Worm (Caenorhabditis elegans) whole organism, L3 larva: Measurements from ENCODE around the gene T24G10.2.

Experiments used
- R02D3.7 ChIP-seq: fragments of 150-350 bp; optimal IDR thresholded peaks from 2 replicates; lab custom pipeline; 2014; ENCODE audit warnings: missing biosample characterization, missing genetic modification characterization
- ZK546.5 ChIP-seq: sonication (generic microtip); optimal IDR thresholded peaks from 2 replicates; lab custom pipeline; 2017; ENCODE audit warnings: missing biosample characterization, missing genetic modification characterization
- aly-2 ChIP-seq: fragments of 150-350 bp; optimal IDR thresholded peaks from 2 replicates; lab custom pipeline; 2014; ENCODE audit warnings: missing biosample characterization, missing genetic modification characterization
- ama-1 ChIP-seq: fragments of 150-350 bp; optimal IDR thresholded peaks from 2 replicates; lab custom pipeline; 2018
- ceh-28 ChIP-seq: fragments of 150-350 bp; optimal IDR thresholded peaks from 2 replicates; lab custom pipeline; 2014; ENCODE audit warnings: missing biosample characterization, missing genetic modification reagents, missing genetic modification characterization
- ceh-82 ChIP-seq: fragments of 150-350 bp; optimal IDR thresholded peaks from 2 replicates; lab custom pipeline; 2014; ENCODE audit warnings: missing biosample characterization, missing genetic modification characterization
- ceh-9 ChIP-seq: sonication (generic microtip); optimal IDR thresholded peaks from 2 replicates; lab custom pipeline; 2018; ENCODE audit warnings: missing biosample characterization, missing genetic modification characterization
- daf-12 ChIP-seq: fragments of 150-350 bp; optimal IDR thresholded peaks from 2 replicates; lab custom pipeline; 2014; ENCODE audit warnings: missing biosample characterization, missing genetic modification reagents, missing genetic modification characterization
- egl-5 ChIP-seq: fragments of 150-350 bp; optimal IDR thresholded peaks from 2 replicates; lab custom pipeline; 2017; ENCODE audit warnings: missing biosample characterization, missing genetic modification reagents, missing genetic modification characterization, inconsistent platforms
- elt-1 ChIP-seq: fragments of 150-350 bp; optimal IDR thresholded peaks from 2 replicates; lab custom pipeline; 2014; ENCODE audit warnings: missing biosample characterization, missing genetic modification characterization
- elt-2 ChIP-seq: sonication (generic microtip); optimal IDR thresholded peaks from 2 replicates; lab custom pipeline; 2016; ENCODE audit warnings: missing genetic modification reagents, mild to moderate bottlenecking, missing genetic modification characterization, missing compliant biosample characterization
- elt-3 ChIP-seq, 3 experiments: fragments of 150-350 bp in 1 of 3; sonication (generic microtip) in 2 of 3; optimal IDR thresholded peaks; 2 replicates in 2 of 3; 4 replicates in 1 of 3; lab custom pipeline; 2014 to 2017; ENCODE audit warnings: missing biosample characterization in 3 of 3, missing genetic modification characterization in 3 of 3
- fkh-10 ChIP-seq: sonication (generic microtip); optimal IDR thresholded peaks from 2 replicates; lab custom pipeline; 2017; ENCODE audit warnings: missing biosample characterization, missing genetic modification reagents, missing genetic modification characterization
- fkh-2 ChIP-seq: fragments of 150-350 bp; optimal IDR thresholded peaks from 2 replicates; lab custom pipeline; 2014; ENCODE audit warnings: missing biosample characterization, missing genetic modification reagents, missing genetic modification characterization
- fos-1 ChIP-seq: fragments of 150-350 bp; optimal IDR thresholded peaks from 2 replicates; lab custom pipeline; 2014; ENCODE audit warnings: missing biosample characterization, missing genetic modification characterization
- hmg-11 ChIP-seq: sonication (generic microtip); optimal IDR thresholded peaks from 2 replicates; lab custom pipeline; 2016; ENCODE audit warnings: missing genetic modification characterization, missing compliant biosample characterization
- jun-1 ChIP-seq: fragments of 150-350 bp; optimal IDR thresholded peaks from 2 replicates; lab custom pipeline; 2014; ENCODE audit warnings: missing biosample characterization, missing genetic modification reagents, missing genetic modification characterization
- lin-15B ChIP-seq: fragments of 150-350 bp; optimal IDR thresholded peaks from 2 replicates; lab custom pipeline; 2014; ENCODE audit warnings: missing biosample characterization, missing genetic modification characterization
- lin-39 ChIP-seq: fragments of 150-350 bp; optimal IDR thresholded peaks from 2 replicates; lab custom pipeline; 2018; ENCODE audit warnings: missing biosample characterization, missing genetic modification reagents, missing genetic modification characterization
- lsy-12 ChIP-seq: sonication (generic microtip); optimal IDR thresholded peaks from 2 replicates; lab custom pipeline; 2016; ENCODE audit warnings: mild to moderate bottlenecking, missing genetic modification characterization, missing compliant biosample characterization
- mdl-1 ChIP-seq: fragments of 150-350 bp; optimal IDR thresholded peaks from 2 replicates; lab custom pipeline; 2014; ENCODE audit warnings: missing biosample characterization, missing genetic modification characterization
- nfya-1 ChIP-seq: sonication (generic microtip); optimal IDR thresholded peaks from 2 replicates; lab custom pipeline; 2017; ENCODE audit warnings: missing genetic modification characterization, mild to moderate bottlenecking, missing compliant biosample characterization, antibody characterized with exemption, moderate library complexity; ENCODE audit not compliant: insufficient read depth
- nhr-11 ChIP-seq: fragments of 150-350 bp; optimal IDR thresholded peaks from 2 replicates; lab custom pipeline; 2014; ENCODE audit warnings: missing biosample characterization, missing genetic modification characterization
- nhr-12 ChIP-seq: fragments of 150-350 bp; optimal IDR thresholded peaks from 2 replicates; lab custom pipeline; 2014; ENCODE audit warnings: missing biosample characterization, missing genetic modification characterization
- nhr-23 ChIP-seq: fragments of 150-350 bp; optimal IDR thresholded peaks from 2 replicates; lab custom pipeline; 2014; ENCODE audit warnings: missing biosample characterization, missing genetic modification reagents, missing genetic modification characterization
- nhr-237 ChIP-seq: fragments of 150-350 bp; optimal IDR thresholded peaks from 2 replicates; lab custom pipeline; 2014; ENCODE audit warnings: missing biosample characterization, missing genetic modification characterization
- nhr-25 ChIP-seq: sonication (generic microtip); optimal IDR thresholded peaks from 2 replicates; lab custom pipeline; 2017; ENCODE audit warnings: missing biosample characterization, missing genetic modification characterization
- nhr-43 ChIP-seq: sonication (generic microtip); optimal IDR thresholded peaks from 2 replicates; lab custom pipeline; 2016; ENCODE audit warnings: mild to moderate bottlenecking, missing genetic modification characterization, missing compliant biosample characterization; ENCODE audit not compliant: poor library complexity, severe bottlenecking
- nhr-67 ChIP-seq: fragments of 150-350 bp; optimal IDR thresholded peaks from 2 replicates; lab custom pipeline; 2014; ENCODE audit warnings: missing biosample characterization, missing genetic modification characterization
- nhr-77 ChIP-seq: fragments of 150-350 bp; optimal IDR thresholded peaks from 2 replicates; lab custom pipeline; 2014; ENCODE audit warnings: missing biosample characterization, missing genetic modification characterization
- pha-4 ChIP-seq: fragments of 150-350 bp; optimal IDR thresholded peaks from 2 replicates; lab custom pipeline; 2014; ENCODE audit warnings: missing biosample characterization, missing genetic modification reagents, missing genetic modification characterization
- skn-1 ChIP-seq: fragments of 150-350 bp; optimal IDR thresholded peaks from 2 replicates; lab custom pipeline; 2014; ENCODE audit warnings: missing biosample characterization, missing genetic modification characterization
- snpc-4 ChIP-seq: fragments of 150-350 bp; optimal IDR thresholded peaks from 2 replicates; lab custom pipeline; 2014; ENCODE audit warnings: missing biosample characterization, missing genetic modification characterization
- tbx-2 ChIP-seq: sonication (generic microtip); optimal IDR thresholded peaks from 2 replicates; lab custom pipeline; 2016; ENCODE audit warnings: mild to moderate bottlenecking, missing genetic modification characterization, missing compliant biosample characterization
- unc-62 ChIP-seq: fragments of 150-350 bp; sonication (generic microtip); optimal IDR thresholded peaks from 4 replicates; lab custom pipeline; 2014; ENCODE audit warnings: missing biosample characterization, missing genetic modification reagents, missing genetic modification characterization
- zag-1 ChIP-seq: fragments of 150-350 bp; optimal IDR thresholded peaks from 2 replicates; lab custom pipeline; 2014; ENCODE audit warnings: missing biosample characterization, missing genetic modification characterization
- ztf-11 ChIP-seq: fragments of 150-350 bp; optimal IDR thresholded peaks from 2 replicates; lab custom pipeline; 2014; ENCODE audit warnings: missing biosample characterization, missing genetic modification characterization
- ztf-4 ChIP-seq: fragments of 150-350 bp; optimal IDR thresholded peaks from 2 replicates; lab custom pipeline; 2014; ENCODE audit warnings: missing biosample characterization, missing genetic modification characterization

Gene T24G10.2

DNA sequence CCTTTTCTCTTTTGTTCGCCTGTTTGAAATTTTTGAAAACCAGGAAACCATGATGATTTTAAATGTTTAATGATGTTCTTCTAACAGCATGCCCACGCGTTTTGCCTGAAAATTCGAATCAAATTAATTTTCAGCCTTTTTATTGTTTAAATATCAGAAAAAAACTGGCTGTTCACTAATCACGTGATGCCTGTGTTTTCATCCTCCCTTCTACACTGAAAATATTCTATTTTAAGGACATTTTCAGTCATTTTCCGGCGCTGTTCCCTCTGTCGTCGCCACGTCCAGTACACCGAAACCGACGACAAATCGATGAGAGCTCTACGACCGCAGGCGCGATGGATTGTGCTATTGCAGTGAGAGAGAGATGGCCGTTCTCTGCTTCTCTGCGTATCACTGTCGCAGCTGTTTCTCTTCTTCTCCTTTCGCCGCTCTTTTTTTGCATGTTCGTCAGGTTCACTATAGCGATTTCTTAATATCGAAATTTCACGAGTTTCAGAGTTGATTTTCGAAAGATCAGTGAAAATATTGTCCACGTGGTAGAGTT is 7.3 kb upstream of the T24G10.2 start, which contains the start of gene F48E8.8:
Gene F48E8.8, minus strand, starts transcription at position 51 of the 547 bp plus-strand sequence.
- TF ChIP-seq daf-12 (tag; lab: Kevin White, UChicago) (no peak), aly-2 (tag; lab: Kevin White, UChicago) (no peak), nhr-25 (tag; lab: Kevin White, UChicago) (no peak), unc-62 (GFP tag; lab: Kevin White, UChicago) (no peak), lin-39 (tag; lab: Kevin White, UChicago) (peak; percentile 80), nhr-77 (tag; lab: Kevin White, UChicago) (no peak), elt-3 (tag; optimal IDR thresholded peaks at IDR 0.05; lab: Kevin White, UChicago) (no peak), nhr-43 (tag; lab: Kevin White, UChicago) (no peak), ama-1 (lab: Kevin White, UChicago) (no peak), ceh-28 (tag; lab: Kevin White, UChicago) (peak; percentile 43), jun-1 (tag; lab: Kevin White, UChicago) (no peak), elt-2 (tag; lab: Kevin White, UChicago) (peak; percentile 26), ZK546.5 (tag; lab: Kevin White, UChicago) (no peak), nhr-23 (no peak), ztf-4 (tag; lab: Kevin White, UChicago) (no peak), ceh-9 (no peak), R02D3.7 (tag; lab: Kevin White, UChicago) (no peak), egl-5 (peak; percentile 51), elt-1 (tag; lab: Kevin White, UChicago) (no peak), ceh-82 (tag; lab: Kevin White, UChicago) (no peak), lin-15B (tag; lab: Kevin White, UChicago) (peak; percentile 62), nfya-1 (tag; lab: Kevin White, UChicago) (peak; percentile 80), nhr-67 (tag; lab: Kevin White, UChicago) (no peak), pha-4 (peak; percentile 64), tbx-2 (tag; lab: Kevin White, UChicago) (peak; percentile 11), nhr-237 (tag; lab: Kevin White, UChicago) (no peak), hmg-11 (tag; lab: Kevin White, UChicago) (peak; percentile 79)

DNA sequence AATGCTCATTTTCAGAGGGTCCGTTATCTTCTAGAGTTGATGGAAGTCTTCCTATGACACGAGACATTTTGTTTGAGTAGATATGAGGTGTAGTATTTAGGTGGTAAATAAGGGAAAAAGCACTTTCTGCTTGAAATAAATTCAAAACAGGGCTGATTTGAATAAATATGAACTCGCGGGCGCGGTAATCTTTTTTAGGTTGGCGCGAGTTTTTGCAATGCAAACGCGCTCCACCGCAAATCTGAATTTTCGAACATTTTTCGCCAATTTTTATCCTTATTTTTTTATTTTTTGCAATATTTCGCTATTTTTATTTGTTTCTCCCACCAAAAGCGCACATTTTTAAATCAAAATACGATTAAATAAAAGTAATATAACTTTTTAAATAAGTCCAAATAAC is 5.6 kb upstream of the T24G10.2 start, which contains the start of gene skpt-1:
Gene skpt-1, minus strand, starts transcription at position 219 of the 400 bp plus-strand sequence.
- no peak for TF ChIP-seq zag-1 (tag; lab: Kevin White, UChicago)
- TF ChIP-seq ztf-4 (tag; lab: Kevin White, UChicago): no peak
- TF ChIP-seq elt-1 (tag; lab: Kevin White, UChicago): no peak
- TF ChIP-seq nhr-23: peak; percentile 22
- no peak for TF ChIP-seq egl-5
- no peak for TF ChIP-seq R02D3.7 (tag; lab: Kevin White, UChicago)
- no peak for TF ChIP-seq fos-1
- no peak for TF ChIP-seq skn-1 (tag; lab: Kevin White, UChicago)
- TF ChIP-seq nfya-1 (tag; lab: Kevin White, UChicago): peak; percentile 58
- TF ChIP-seq nhr-237 (tag; lab: Kevin White, UChicago): no peak
- TF ChIP-seq nhr-12 (tag; lab: Kevin White, UChicago): no peak
- no peak for TF ChIP-seq nhr-77 (tag; lab: Kevin White, UChicago)
- TF ChIP-seq lsy-12 (tag; lab: Kevin White, UChicago): no peak
- peak; percentile 53 for TF ChIP-seq lin-15B (tag; lab: Kevin White, UChicago)
- TF ChIP-seq ztf-11 (tag; lab: Kevin White, UChicago): no peak
- TF ChIP-seq unc-62 (GFP tag; lab: Kevin White, UChicago): no peak
- no peak for TF ChIP-seq ZK546.5 (tag; lab: Kevin White, UChicago)
- TF ChIP-seq tbx-2 (tag; lab: Kevin White, UChicago): no peak
- peak; percentile 40 for TF ChIP-seq lin-39 (tag; lab: Kevin White, UChicago)
- no peak for TF ChIP-seq aly-2 (tag; lab: Kevin White, UChicago)
- TF ChIP-seq elt-3 (tag; optimal IDR thresholded peaks at IDR 0.05; lab: Kevin White, UChicago): no peak
- TF ChIP-seq fkh-10 (GFP tag; lab: Kevin White, UChicago): no peak
- TF ChIP-seq fkh-2 (tag; lab: Kevin White, UChicago): no peak
- no peak for TF ChIP-seq nhr-11 (tag; lab: Kevin White, UChicago)
- TF ChIP-seq pha-4: peak; percentile 51

ce11 chrIII:5440540-5440939 is 2.0 kb downstream of the T24G10.2 start, which contains the start of gene W03A5.6:
W03A5.6 (minus strand) TSS chrIII:5440640.
- TF ChIP-seq mdl-1 (tag; lab: Kevin White, UChicago): no peak
- no peak for TF ChIP-seq snpc-4 (tag; lab: Kevin White, UChicago)
- no peak for TF ChIP-seq nhr-11 (tag; lab: Kevin White, UChicago)
- no peak for TF ChIP-seq ZK546.5 (tag; lab: Kevin White, UChicago)
- no peak for TF ChIP-seq nhr-43 (tag; lab: Kevin White, UChicago)
- TF ChIP-seq jun-1 (tag; lab: Kevin White, UChicago): no peak
- no peak for TF ChIP-seq nfya-1 (tag; lab: Kevin White, UChicago)
- TF ChIP-seq ama-1 (lab: Kevin White, UChicago): no peak
- no peak for TF ChIP-seq ztf-4 (tag; lab: Kevin White, UChicago)
